Worm (Caenorhabditis elegans) whole organism, midembryonic: ENCODE measurements around the gene str-170.

Experiments
- T22C8.4 ChIP-seq: fragments of 200-800 bp; sonication (Bioruptor generic); IDR thresholded peaks from 2 replicates; pipeline ENCODE4 v1.3.6; 2022; ENCODE audit warnings: missing genetic modification characterization, missing compliant biosample characterization
- cog-1 ChIP-seq: sonication (generic microtip); optimal IDR thresholded peaks from 2 replicates; lab custom pipeline; 2016; ENCODE audit warnings: missing genetic modification characterization, missing compliant biosample characterization
- flt-1 ChIP-seq: fragments of 200-800 bp; sonication (Bioruptor generic); IDR thresholded peaks from 2 replicates; pipeline ENCODE4 v1.3.6; 2022; ENCODE audit warnings: missing genetic modification characterization, missing compliant biosample characterization
- klf-2 ChIP-seq: fragments of 200-800 bp; sonication (Bioruptor generic); conservative IDR thresholded peaks from 2 replicates; pipeline ENCODE4 v1.3.6; 2022; ENCODE audit warnings: missing genetic modification reagents, missing genetic modification characterization, missing compliant biosample characterization
- med-1 ChIP-seq: sonication (generic microtip); optimal IDR thresholded peaks from 2 replicates; lab custom pipeline; 2017; ENCODE audit warnings: missing genetic modification characterization, mild to moderate bottlenecking, missing compliant biosample characterization, antibody characterized with exemption, missing genetic modification reagents; ENCODE audit not compliant: insufficient read depth
- ref-1 ChIP-seq: fragments of 200-800 bp; sonication (Bioruptor generic); conservative IDR thresholded peaks from 2 replicates; pipeline ENCODE4 v1.3.6; 2022; ENCODE audit warnings: missing genetic modification reagents, missing genetic modification characterization, missing compliant biosample characterization
- tab-1 ChIP-seq: fragments of 200-800 bp; sonication (Bioruptor generic); IDR thresholded peaks from 2 replicates; pipeline ENCODE4 v1.3.6; 2022; ENCODE audit warnings: missing genetic modification characterization, missing compliant biosample characterization
- ztf-23 ChIP-seq: fragments of 200-800 bp; sonication (Bioruptor generic); IDR thresholded peaks from 2 replicates; pipeline ENCODE4 v1.3.6; 2022; ENCODE audit warnings: missing genetic modification reagents, missing genetic modification characterization, missing compliant biosample characterization
- ztf-29 ChIP-seq: fragments of 200-800 bp; sonication (Bioruptor generic); IDR thresholded peaks from 2 replicates; pipeline ENCODE4 v1.3.6; 2022; ENCODE audit warnings: missing genetic modification reagents, missing genetic modification characterization, missing compliant biosample characterization

DNA sequence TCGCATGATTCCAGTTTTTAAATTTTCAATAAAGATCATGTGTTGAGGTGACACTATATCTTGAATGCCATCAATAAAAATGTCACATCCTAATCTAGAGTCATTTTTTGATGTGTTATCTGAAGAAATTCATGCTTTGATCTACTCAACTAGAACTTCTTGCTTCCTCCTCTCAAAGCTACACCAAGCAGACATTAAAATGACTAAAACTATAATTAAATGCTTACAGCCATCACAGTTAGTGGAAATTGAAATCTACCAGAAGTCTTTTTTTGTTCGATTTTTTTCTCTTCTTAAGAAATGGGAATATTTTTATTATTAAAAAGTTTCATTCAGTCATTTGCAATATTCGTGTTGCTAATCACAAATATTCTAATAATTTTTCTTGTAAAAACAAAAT is 40.6 kb downstream of the str-170 start, which contains the start of gene str-158:
- TF ChIP-seq T22C8.4 (GFP tag; lab: Robert Waterston, UW) (no peak), klf-2 (GFP tag; lab: Robert Waterston, UW) (no peak), flt-1 (no peak), ref-1 (GFP tag; lab: Robert Waterston, UW) (no peak), ztf-23 (GFP tag; lab: Robert Waterston, UW) (no peak), cog-1 (no peak), ztf-29 (no peak), tab-1 (GFP tag; lab: Robert Waterston, UW) (no peak), med-1 (GFP tag; lab: Kevin White, UChicago) (no peak)
